4 fruit fly cellular contexts compared by ENCODE assay signal in genomic region chr3L:5180179-5180578, dm6.
TF ChIP-seq lines count a peak whose summit lies in the region.

No protein-coding gene starts in this region.

- no peak for TF ChIP-seq CTCF in whole organism, embryonic (GFP tag; optimal IDR thresholded peaks at IDR 0.05; lab: Kevin White, UChicago)

TF ChIP-seq in whole organism, adult, 20 proteins besides CTCF, POLR2A, EP300 and RAD21:
- TF ChIP-seq CG11617 (GFP tag; optimal IDR thresholded peaks at IDR 0.05; lab: Kevin White, UChicago) (no peak), Mnt (GFP tag; optimal IDR thresholded peaks at IDR 0.05; lab: Kevin White, UChicago) (peak; percentile 15), CG7101 (tag; optimal IDR thresholded peaks at IDR 0.05; lab: Kevin White, UChicago) (no peak), cic (GFP tag; optimal IDR thresholded peaks at IDR 0.05; lab: Kevin White, UChicago) (peak; percentile 39), CG14711 (tag; optimal IDR thresholded peaks at IDR 0.05; lab: Kevin White, UChicago) (no peak), bab1 (GFP tag; optimal IDR thresholded peaks at IDR 0.05; lab: Kevin White, UChicago) (no peak), CG12768 (GFP tag; optimal IDR thresholded peaks at IDR 0.05; lab: Kevin White, UChicago) (peak; percentile 51), tj (GFP tag; optimal IDR thresholded peaks at IDR 0.05; lab: Kevin White, UChicago) (peak; percentile 40)

TF ChIP-seq in whole organism, embryonic, 481 proteins besides CTCF, POLR2A, EP300 and RAD21 (continues in another document):
- TF ChIP-seq Med (GFP tag; lab: Kevin White, UChicago) (peak; percentile 60), dysf (GFP tag; IDR thresholded peaks at IDR 0.05; lab: Robert Waterston, UW) (no peak), CG32532 (GFP tag; IDR thresholded peaks at IDR 0.05; lab: Robert Waterston, UW) (0 out of 2 replicates have a peak, but pooled peaks have one; percentile 30), kay (GFP tag; optimal IDR thresholded peaks at IDR 0.05; lab: Kevin White, UChicago) (peak; percentile 4), Mrtf (GFP tag; IDR thresholded peaks at IDR 0.05; lab: Robert Waterston, UW) (0 out of 3 replicates have a peak, but pooled peaks have one; percentile 5), CG2875 (GFP tag; optimal IDR thresholded peaks at IDR 0.05; lab: Kevin White, UChicago) (no peak), lab (GFP tag; optimal IDR thresholded peaks at IDR 0.05; lab: Kevin White, UChicago) (peak; percentile 22), unpg (GFP tag; optimal IDR thresholded peaks at IDR 0.05; lab: Kevin White, UChicago) (peak; percentile 8), CG18011 (GFP tag; optimal IDR thresholded peaks at IDR 0.05; lab: Kevin White, UChicago) (no peak), CG7987 (GFP tag; optimal IDR thresholded peaks at IDR 0.05; lab: Kevin White, UChicago) (peak; percentile 35), CG10321 (GFP tag; IDR thresholded peaks at IDR 0.05; lab: Robert Waterston, UW) (peak; percentile 57; the same call in 1 of the 2 replicates), CoRest (tag; optimal IDR thresholded peaks at IDR 0.05; lab: Kevin White, UChicago) (peak; percentile 4), CG17802 (tag; optimal IDR thresholded peaks at IDR 0.05; lab: Kevin White, UChicago) (no peak), Rfx (GFP tag; IDR thresholded peaks at IDR 0.05; lab: Robert Waterston, UW) (peak; percentile 28; the same call in 1 of the 2 replicates), sr (GFP tag; IDR thresholded peaks at IDR 0.05; lab: Robert Waterston, UW) (peak; percentile 63; the same call in 2 of the 3 replicates), ap (GFP tag; IDR thresholded peaks at IDR 0.05; lab: Robert Waterston, UW) (0 out of 2 replicates have a peak, but pooled peaks have one; percentile 25), Ssrp (tag; optimal IDR thresholded peaks at IDR 0.05; lab: Kevin White, UChicago) (no peak), Sox102F (GFP tag; optimal IDR thresholded peaks at IDR 0.05; lab: Kevin White, UChicago) (peak; percentile 14), CG14441 (GFP tag; IDR thresholded peaks at IDR 0.05; lab: Robert Waterston, UW) (peak; percentile 28; the same call in 1 of the 2 replicates), bbx (GFP tag; IDR thresholded peaks at IDR 0.05; lab: Robert Waterston, UW; ENCODE audit: partially characterized antibody) (0 out of 2 replicates have a peak, but pooled peaks have one; percentile 32), CG18599 (GFP tag; optimal IDR thresholded peaks at IDR 0.05; lab: Kevin White, UChicago) (peak; percentile 34), CG7372 (GFP tag; IDR thresholded peaks at IDR 0.05; lab: Robert Waterston, UW) (peak; percentile 39), sqz (GFP tag; optimal IDR thresholded peaks at IDR 0.05; lab: Kevin White, UChicago) (peak; percentile 31), ci (GFP tag; IDR thresholded peaks at IDR 0.05; lab: Robert Waterston, UW) (0 out of 3 replicates have a peak, but pooled peaks have one; percentile 42), otp (GFP tag; IDR thresholded peaks at IDR 0.05; lab: Robert Waterston, UW) (0 out of 3 replicates have a peak, but pooled peaks have one; percentile 24)

TF ChIP-seq in whole organism, prepupa, 60 proteins besides CTCF, POLR2A, EP300 and RAD21:
- TF ChIP-seq fkh (GFP tag; optimal IDR thresholded peaks at IDR 0.05; lab: Kevin White, UChicago) (peak; percentile 89), fd85E (GFP tag; optimal IDR thresholded peaks at IDR 0.05; lab: Kevin White, UChicago) (no peak), CG6163 (GFP tag; IDR thresholded peaks at IDR 0.05; lab: Robert Waterston, UW) (0 out of 3 replicates have a peak, but pooled peaks have one; percentile 34), CG34406 (GFP tag; optimal IDR thresholded peaks at IDR 0.05; lab: Kevin White, UChicago) (peak; percentile 5), Eip78C (GFP tag; lab: Kevin White, UChicago) (peak; percentile 69), eg (GFP tag; IDR thresholded peaks at IDR 0.05; lab: Robert Waterston, UW) (0 out of 3 replicates have a peak, but pooled peaks have one; percentile 15), vri (GFP tag; optimal IDR thresholded peaks at IDR 0.05; lab: Kevin White, UChicago) (peak; percentile 39), CG3919 (GFP tag; optimal IDR thresholded peaks at IDR 0.05; lab: Kevin White, UChicago) (no peak), fd59A (GFP tag; optimal IDR thresholded peaks at IDR 0.05; lab: Kevin White, UChicago) (no peak)

TF ChIP-seq in whole organism, wandering third instar larva, 38 proteins besides CTCF, POLR2A, EP300 and RAD21:
- TF ChIP-seq OdsH (GFP tag; optimal IDR thresholded peaks at IDR 0.05; lab: Kevin White, UChicago) = peak; percentile 16
- peak; percentile 32 for TF ChIP-seq psq (GFP tag; optimal IDR thresholded peaks at IDR 0.05; lab: Kevin White, UChicago)
- no peak for TF ChIP-seq brk (GFP tag; optimal IDR thresholded peaks at IDR 0.05; lab: Kevin White, UChicago)
- no peak for TF ChIP-seq Rel (GFP tag; optimal IDR thresholded peaks at IDR 0.05; lab: Kevin White, UChicago)
- peak; percentile 91 for TF ChIP-seq Rel (tag; optimal IDR thresholded peaks at IDR 0.05; lab: Kevin White, UChicago)
- TF ChIP-seq h (GFP tag; optimal IDR thresholded peaks at IDR 0.05; lab: Kevin White, UChicago) = peak; percentile 34
